Fruit fly (Drosophila melanogaster) whole organism: ENCODE measurements around the gene CG34278.

Experiments used
- CG8478 ChIP-seq: fragments of >200 bp; optimal IDR thresholded peaks from 2 replicates; lab custom pipeline; 2018; ENCODE audit warnings: inconsistent platforms
- Dll ChIP-seq: fragments of >200 bp; optimal IDR thresholded peaks from 2 replicates; lab custom pipeline; 2017
- EcR ChIP-seq, 2 experiments: fragments of >200 bp; optimal IDR thresholded peaks; 2 replicates each; lab custom pipeline; 2017; ENCODE audit warnings: missing biosample characterization in 2 of 2, missing genetic modification characterization in 2 of 2, missing genetic modification reagents in 2 of 2
- pan ChIP-seq: fragments of >200 bp; optimal IDR thresholded peaks from 2 replicates; lab custom pipeline; 2017
- psq ChIP-seq: fragments of >200 bp; optimal IDR thresholded peaks from 2 replicates; lab custom pipeline; 2017
- usp ChIP-seq: fragments of >200 bp; optimal IDR thresholded peaks from 2 replicates; lab custom pipeline; 2017; ENCODE audit warnings: missing biosample characterization, missing genetic modification characterization, mixed read lengths

Gene CG34278

dm6 chr3R:17120165-17120564 is at the start of gene CG34278:
TSS of gene CG34278 (plus strand) at chr3R:17120465.
- no peak for TF ChIP-seq EcR (GFP tag; optimal IDR thresholded peaks at IDR 0.05; lab: Kevin White, UChicago)
- no peak for TF ChIP-seq pan (lab: Kevin White, UChicago)
- no peak for TF ChIP-seq CG8478 (lab: Kevin White, UChicago)
- no peak for TF ChIP-seq usp (GFP tag; lab: Kevin White, UChicago)
- TF ChIP-seq Dll (lab: Kevin White, UChicago), result no peak
- TF ChIP-seq psq, result no peak

dm6 chr3R:17072526-17073114 is 47.6 kb upstream of the CG34278 start, which contains the start of the genes Ns1 and mRpS11:
TSS of gene Ns1 (minus strand) at chr3R:17072675.
TSS of gene mRpS11 (plus strand) at chr3R:17072732.
- TF ChIP-seq CG8478 (lab: Kevin White, UChicago) (no peak), usp (GFP tag; lab: Kevin White, UChicago) (no peak), Dll (lab: Kevin White, UChicago) (no peak), psq (no peak), pan (lab: Kevin White, UChicago) (no peak), EcR (GFP tag; optimal IDR thresholded peaks at IDR 0.05; lab: Kevin White, UChicago) (no peak)

- TF ChIP-seq usp (GFP tag; lab: Kevin White, UChicago) (no peak), EcR (GFP tag; optimal IDR thresholded peaks at IDR 0.05; lab: Kevin White, UChicago) (peak in 1 of 2 experiments; percentile 33)
These were observed 42.3 kb upstream of the CG34278 start for dm6 chr3R:17077968-17078417.

dm6 chr3R:17078961-17079858 is 41.1 kb upstream of the CG34278 start:
- TF ChIP-seq pan (lab: Kevin White, UChicago) (no peak), EcR (GFP tag; optimal IDR thresholded peaks at IDR 0.05; lab: Kevin White, UChicago) (no peak), CG8478 (lab: Kevin White, UChicago) (no peak), psq (no peak), usp (GFP tag; lab: Kevin White, UChicago) (no peak), Dll (lab: Kevin White, UChicago) (no peak)

DNA sequence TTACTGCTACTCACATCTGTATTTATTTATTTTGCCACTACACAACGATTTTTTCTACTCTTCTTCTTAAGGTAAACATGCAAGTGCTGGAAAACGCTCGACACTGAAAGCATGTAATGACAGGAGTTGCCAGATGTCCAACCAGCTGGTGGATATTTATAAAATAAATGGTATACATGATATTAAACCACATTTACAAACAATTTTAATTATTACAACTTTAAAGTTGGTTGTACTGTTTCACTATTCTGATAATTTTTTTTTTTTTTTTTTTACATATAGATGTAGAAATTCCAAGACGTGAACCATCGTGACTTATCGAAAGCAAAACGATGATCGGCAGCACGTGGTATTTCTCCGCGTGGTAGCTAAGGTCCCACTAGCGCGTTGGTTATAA is 40.4 kb upstream of the CG34278 start, which contains the start of the genes Keap1 and kuk:
Keap1 (minus strand) TSS at position 87 of the 397 bp plus-strand sequence.
kuk (plus strand) TSS at position 386 of the 397 bp plus-strand sequence.
- TF ChIP-seq usp (GFP tag; lab: Kevin White, UChicago) (no peak), CG8478 (lab: Kevin White, UChicago) (no peak), psq (no peak), Dll (lab: Kevin White, UChicago) (no peak), EcR (GFP tag; optimal IDR thresholded peaks at IDR 0.05; lab: Kevin White, UChicago) (no peak), pan (lab: Kevin White, UChicago) (no peak)

dm6 chr3R:17080666-17081358 is 39.5 kb upstream of the CG34278 start:
- TF ChIP-seq psq (no peak), Dll (lab: Kevin White, UChicago) (no peak), CG8478 (lab: Kevin White, UChicago) (no peak), usp (GFP tag; lab: Kevin White, UChicago) (no peak), EcR (GFP tag; optimal IDR thresholded peaks at IDR 0.05; lab: Kevin White, UChicago) (no peak), pan (lab: Kevin White, UChicago) (no peak)

dm6 chr3R:17081359-17081935 is 38.8 kb upstream of the CG34278 start:
- no peak for TF ChIP-seq Dll (lab: Kevin White, UChicago)
- no peak for TF ChIP-seq CG8478 (lab: Kevin White, UChicago)
- no peak for TF ChIP-seq EcR (GFP tag; optimal IDR thresholded peaks at IDR 0.05; lab: Kevin White, UChicago)
- TF ChIP-seq psq, result no peak
- TF ChIP-seq pan (lab: Kevin White, UChicago), result no peak
- no peak for TF ChIP-seq usp (GFP tag; lab: Kevin White, UChicago)

- TF ChIP-seq EcR (GFP tag; optimal IDR thresholded peaks at IDR 0.05; lab: Kevin White, UChicago), result no peak
- TF ChIP-seq pan (lab: Kevin White, UChicago), result no peak
- TF ChIP-seq psq, result no peak
- no peak for TF ChIP-seq CG8478 (lab: Kevin White, UChicago)
- TF ChIP-seq Dll (lab: Kevin White, UChicago), result no peak
- TF ChIP-seq usp (GFP tag; lab: Kevin White, UChicago), result no peak
These were observed 37.8 kb upstream of the CG34278 start for dm6 chr3R:17082471-17082870.

dm6 chr3R:17085029-17085807 is 35.0 kb upstream of the CG34278 start, which contains the start of gene GckIII:
TSS of gene GckIII (plus strand) at chr3R:17085513.
- TF ChIP-seq CG8478 (lab: Kevin White, UChicago), result no peak
- no peak for TF ChIP-seq usp (GFP tag; lab: Kevin White, UChicago)

DNA sequence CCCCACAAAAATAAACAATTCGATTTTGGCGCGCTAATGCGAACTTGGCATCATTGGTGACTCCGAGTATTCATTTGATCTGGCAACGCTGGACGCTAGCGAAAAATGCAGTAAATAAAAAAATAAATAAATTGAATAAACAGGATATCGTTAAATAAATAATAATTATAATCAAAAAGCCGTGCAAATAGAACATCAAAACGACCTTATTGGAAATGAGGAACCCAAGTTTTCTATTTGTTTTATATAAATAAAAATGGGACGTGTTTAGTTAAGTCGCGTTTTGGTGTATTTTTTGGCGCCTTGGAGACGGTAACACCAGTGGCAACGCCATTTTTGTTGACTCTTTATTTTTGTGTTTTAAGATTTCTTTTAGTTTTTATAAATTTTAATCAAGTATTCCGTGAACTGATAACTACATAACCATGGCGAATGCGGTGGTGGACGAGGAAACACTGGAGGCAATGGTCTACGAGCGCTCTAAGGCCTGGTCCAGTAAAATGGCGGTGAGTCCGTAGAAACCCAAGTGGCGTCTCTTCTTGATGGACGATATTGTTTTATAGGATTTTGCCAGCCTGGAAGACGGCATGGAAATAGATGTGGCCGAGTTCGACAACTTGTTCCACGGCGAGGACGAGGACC is 32.2 kb upstream of the CG34278 start, which contains the start of gene cal1:
cal1 (plus strand) TSS at position 304 of the 642 bp plus-strand sequence.
- TF ChIP-seq psq (no peak), pan (lab: Kevin White, UChicago) (no peak), CG8478 (lab: Kevin White, UChicago) (no peak), EcR (GFP tag; optimal IDR thresholded peaks at IDR 0.05; lab: Kevin White, UChicago) (no peak), usp (GFP tag; lab: Kevin White, UChicago) (no peak), Dll (lab: Kevin White, UChicago) (no peak)
